Worm (Caenorhabditis elegans) whole organism, L1 larva: ENCODE results near the gene ttbk-8.2.

Experiments
- ama-1 ChIP-seq: fragments of 150-350 bp; optimal IDR thresholded peaks from 2 replicates; lab custom pipeline; 2014
- elt-2 ChIP-seq: sonication (generic microtip); optimal IDR thresholded peaks from 2 replicates; lab custom pipeline; 2016; ENCODE audit warnings: missing genetic modification characterization, mild to moderate bottlenecking, inconsistent platforms, missing compliant biosample characterization, missing genetic modification reagents
- fkh-10 ChIP-seq: sonication (generic microtip); optimal IDR thresholded peaks from 2 replicates; lab custom pipeline; 2017; ENCODE audit warnings: missing biosample characterization, missing genetic modification reagents, missing genetic modification characterization
- hlh-4 ChIP-seq: sonication (generic microtip); optimal IDR thresholded peaks from 2 replicates; lab custom pipeline; 2016; ENCODE audit warnings: mild to moderate bottlenecking, missing genetic modification characterization, missing compliant biosample characterization
- lin-15B ChIP-seq: fragments of 150-350 bp; sonication (generic microtip); optimal IDR thresholded peaks from 3 replicates; lab custom pipeline; 2014; ENCODE audit warnings: missing biosample characterization, missing genetic modification characterization
- mdl-1 ChIP-seq, 2 experiments: fragments of 150-350 bp; optimal IDR thresholded peaks; 2 replicates each; lab custom pipeline; 2014 to 2017; ENCODE audit warnings: missing biosample characterization in 2 of 2, missing genetic modification characterization in 2 of 2, inconsistent platforms in 1 of 2
- nhr-12 ChIP-seq: sonication (generic microtip); optimal IDR thresholded peaks from 2 replicates; lab custom pipeline; 2017; ENCODE audit warnings: missing biosample characterization, missing genetic modification characterization
- nhr-90 ChIP-seq: sonication (generic microtip); optimal IDR thresholded peaks from 2 replicates; lab custom pipeline; 2016; ENCODE audit warnings: mild to moderate bottlenecking, missing genetic modification characterization, missing compliant biosample characterization; ENCODE audit not compliant: poor library complexity
- snpc-4 ChIP-seq: fragments of 150-350 bp; optimal IDR thresholded peaks from 2 replicates; lab custom pipeline; 2014; ENCODE audit warnings: missing biosample characterization, missing genetic modification characterization
- sptf-1 ChIP-seq: fragments of 150-350 bp; optimal IDR thresholded peaks from 2 replicates; lab custom pipeline; 2014; ENCODE audit warnings: missing biosample characterization, missing genetic modification characterization
- unc-98 ChIP-seq: fragments of 200-800 bp; sonication (Bioruptor generic); IDR thresholded peaks from 2 replicates; pipeline ENCODE4 v1.3.6; 2022; ENCODE audit warnings: missing genetic modification characterization, missing compliant biosample characterization

- no peak for TF ChIP-seq lin-15B (tag; lab: Kevin White, UChicago)
- TF ChIP-seq fkh-10 (GFP tag; lab: Kevin White, UChicago) = no peak
- peak in 1 of 2 experiments; percentile 96 for TF ChIP-seq mdl-1 (tag; optimal IDR thresholded peaks at IDR 0.05; lab: Kevin White, UChicago)
- no peak for TF ChIP-seq hlh-4
- TF ChIP-seq sptf-1 (tag; lab: Kevin White, UChicago) = no peak
- peak; percentile 44 for TF ChIP-seq ama-1 (lab: Kevin White, UChicago)
- peak; percentile 24 for TF ChIP-seq snpc-4 (tag; lab: Kevin White, UChicago)
- TF ChIP-seq nhr-12 (tag; lab: Kevin White, UChicago) = no peak
- TF ChIP-seq nhr-90 (tag; lab: Kevin White, UChicago) = peak; percentile 86
- no peak for TF ChIP-seq unc-98 (GFP tag; lab: Robert Waterston, UW)
- peak; percentile 82 for TF ChIP-seq elt-2
Observed at ce11 chrIV:5591134-5591533, 40.6 kb upstream of the ttbk-8.2 start.
